Worm (Caenorhabditis elegans) whole organism, L1 larva: ENCODE measurements around the gene sre-16.

ENCODE experiments used
- lin-13 ChIP-seq: fragments of 150-350 bp; optimal IDR thresholded peaks from 2 replicates; lab custom pipeline; 2014; ENCODE audit warnings: missing biosample characterization, missing genetic modification reagents, missing genetic modification characterization
- nhr-77 ChIP-seq: fragments of 150-350 bp; optimal IDR thresholded peaks from 2 replicates; lab custom pipeline; 2014; ENCODE audit warnings: missing biosample characterization, missing genetic modification characterization
- sox-4 ChIP-seq: sonication (generic microtip); optimal IDR thresholded peaks from 2 replicates; lab custom pipeline; 2016; ENCODE audit warnings: missing genetic modification characterization, missing compliant biosample characterization
- ztf-11 ChIP-seq, 2 experiments: sonication (generic microtip); optimal IDR thresholded peaks; 2 replicates each; lab custom pipeline; 2016 to 2017; ENCODE audit warnings: missing genetic modification characterization in 2 of 2, missing biosample characterization in 1 of 2, missing compliant biosample characterization in 1 of 2

ce11 chrIV:12193338-12193737 is 42.6 kb downstream of the sre-16 start:
- no peak for TF ChIP-seq nhr-77
- TF ChIP-seq ztf-11 (tag; optimal IDR thresholded peaks at IDR 0.05; lab: Kevin White, UChicago) = no peak
- TF ChIP-seq sox-4 = no peak
- TF ChIP-seq lin-13 = no peak
